Worm (Caenorhabditis elegans): ENCODE results near the gene R02F11.1.
A peak's percentile ranks its signal among the peaks of the same experiment; 100 is the strongest.

Gene R02F11.1

ce11 chrV:4839913-4840312 lies 39.0 kb downstream of the R02F11.1 start, which contains the start of gene nas-9:
Gene nas-9, minus strand, starts transcription at chrV:4840013.
- no peak for TF ChIP-seq M03D4.4 (tag; optimal IDR thresholded peaks at IDR 0.05)
- TF ChIP-seq elt-1 (tag; optimal IDR thresholded peaks at IDR 0.05; ENCODE audit: borderline replicate concordance, insufficient read depth) = no peak
- no peak for TF ChIP-seq drap-1 (GFP tag; optimal IDR thresholded peaks at IDR 0.05)

- TF ChIP-seq lsy-2 (tag; optimal IDR thresholded peaks at IDR 0.05) = no peak
- TF ChIP-seq snpc-4 (tag; optimal IDR thresholded peaks at IDR 0.05) = no peak
- no peak for TF ChIP-seq nhr-28 (tag; optimal IDR thresholded peaks at IDR 0.05)
- no peak for TF ChIP-seq ceh-43 (GFP tag; optimal IDR thresholded peaks at IDR 0.05)
- TF ChIP-seq ceh-83 (GFP tag; optimal IDR thresholded peaks at IDR 0.05) = no peak
- no peak for TF ChIP-seq mep-1 (tag; optimal IDR thresholded peaks at IDR 0.05)
- TF ChIP-seq flh-1 (GFP tag; optimal IDR thresholded peaks at IDR 0.05) = no peak
- no peak for TF ChIP-seq zip-8 (tag; optimal IDR thresholded peaks at IDR 0.05)
- TF ChIP-seq unc-39 (tag; optimal IDR thresholded peaks at IDR 0.05) = no peak
- TF ChIP-seq lin-32 (GFP tag; optimal IDR thresholded peaks at IDR 0.05) = no peak
- no peak for TF ChIP-seq sem-2 (GFP tag; optimal IDR thresholded peaks at IDR 0.05)
- no peak for TF ChIP-seq ces-1 (GFP tag; optimal IDR thresholded peaks at IDR 0.05)
- TF ChIP-seq hlh-1 (tag; optimal IDR thresholded peaks at IDR 0.05) = no peak
These were observed 40.3 kb downstream of the R02F11.1 start, which contains the start of gene cwp-1 for ce11 chrV:4841179-4841578. Gene cwp-1, minus strand, starts transcription at chrV:4841279.

ce11 chrV:4842544-4842943 lies 41.6 kb downstream of the R02F11.1 start, which contains the start of the genes cwp-2 and cwp-3:
Gene cwp-2, minus strand, starts transcription at chrV:4842644.
Gene cwp-3, plus strand, starts transcription at chrV:4842836.
- TF ChIP-seq elt-3 (tag; optimal IDR thresholded peaks at IDR 0.05) = no peak
- no peak for TF ChIP-seq ceh-83 (GFP tag; optimal IDR thresholded peaks at IDR 0.05)
- no peak for TF ChIP-seq unc-120 (tag; optimal IDR thresholded peaks at IDR 0.05; ENCODE audit: poor library complexity, severe bottlenecking)
- no peak for TF ChIP-seq snpc-4 (tag; optimal IDR thresholded peaks at IDR 0.05)
- TF ChIP-seq lin-13 (tag; optimal IDR thresholded peaks at IDR 0.05) = no peak
- no peak for TF ChIP-seq unc-62 (GFP tag; optimal IDR thresholded peaks at IDR 0.05)
- no peak for TF ChIP-seq hlh-1 (tag; optimal IDR thresholded peaks at IDR 0.05)
- no peak for TF ChIP-seq M03D4.4 (tag; optimal IDR thresholded peaks at IDR 0.05)
- TF ChIP-seq ztf-11 (tag; optimal IDR thresholded peaks at IDR 0.05) = no peak
- TF ChIP-seq tbx-8 (GFP tag; optimal IDR thresholded peaks at IDR 0.05) = no peak
- TF ChIP-seq nhr-2 (tag; optimal IDR thresholded peaks at IDR 0.05) = no peak
- no peak for TF ChIP-seq sptf-1 (tag; optimal IDR thresholded peaks at IDR 0.05)
- no peak for TF ChIP-seq sem-2 (GFP tag; optimal IDR thresholded peaks at IDR 0.05)
- no peak for TF ChIP-seq nhr-28 (tag; optimal IDR thresholded peaks at IDR 0.05)
- TF ChIP-seq cnd-1 (tag; optimal IDR thresholded peaks at IDR 0.05) = no peak
- TF ChIP-seq flh-1 (GFP tag; optimal IDR thresholded peaks at IDR 0.05) = no peak
- no peak for TF ChIP-seq ces-1 (GFP tag; optimal IDR thresholded peaks at IDR 0.05)
- no peak for TF ChIP-seq zip-8 (tag; optimal IDR thresholded peaks at IDR 0.05)
- no peak for TF ChIP-seq bed-3 (GFP tag; optimal IDR thresholded peaks at IDR 0.05)
- no peak for TF ChIP-seq ceh-43 (GFP tag; optimal IDR thresholded peaks at IDR 0.05)

ce11 chrV:4844591-4844990 lies 43.7 kb downstream of the R02F11.1 start, which contains the start of gene abhd-5.2:
Gene abhd-5.2, plus strand, starts transcription at chrV:4844685.
- TF ChIP-seq tbx-8 (GFP tag; optimal IDR thresholded peaks at IDR 0.05) (no peak), ces-1 (GFP tag; optimal IDR thresholded peaks at IDR 0.05) (peak; percentile 37), unc-62 (GFP tag; optimal IDR thresholded peaks at IDR 0.05) (no peak), ceh-83 (GFP tag; optimal IDR thresholded peaks at IDR 0.05) (no peak), mab-5 (tag; optimal IDR thresholded peaks at IDR 0.05) (no peak)

ce11 chrV:4846507-4846906 lies 45.6 kb downstream of the R02F11.1 start:
- no peak for TF ChIP-seq ces-1 (GFP tag; optimal IDR thresholded peaks at IDR 0.05)
- no peak for TF ChIP-seq ham-2 (GFP tag; optimal IDR thresholded peaks at IDR 0.05)
- TF ChIP-seq bed-3 (GFP tag; optimal IDR thresholded peaks at IDR 0.05) = no peak
- TF ChIP-seq nhr-237 (tag; optimal IDR thresholded peaks at IDR 0.05) = no peak
- TF ChIP-seq ceh-43 (GFP tag; optimal IDR thresholded peaks at IDR 0.05) = no peak
- no peak for TF ChIP-seq nhr-28 (tag; optimal IDR thresholded peaks at IDR 0.05)
- TF ChIP-seq elt-3 (tag; optimal IDR thresholded peaks at IDR 0.05) = no peak
- TF ChIP-seq unc-39 (tag; optimal IDR thresholded peaks at IDR 0.05) = no peak
- no peak for TF ChIP-seq nhr-2 (tag; optimal IDR thresholded peaks at IDR 0.05)
- no peak for TF ChIP-seq ceh-83 (GFP tag; optimal IDR thresholded peaks at IDR 0.05)
- no peak for TF ChIP-seq ztf-11 (tag; optimal IDR thresholded peaks at IDR 0.05)
- TF ChIP-seq snpc-4 (tag; optimal IDR thresholded peaks at IDR 0.05) = no peak
- no peak for TF ChIP-seq mep-1 (tag; optimal IDR thresholded peaks at IDR 0.05)
- no peak for TF ChIP-seq lin-13 (tag; optimal IDR thresholded peaks at IDR 0.05)
- TF ChIP-seq mab-5 (tag; optimal IDR thresholded peaks at IDR 0.05) = no peak
- no peak for TF ChIP-seq lsy-2 (tag; optimal IDR thresholded peaks at IDR 0.05)
